Fruit fly (Drosophila melanogaster) whole organism, pupa: ENCODE measurements around the gene PolD1.

Experiments used
- CG10348 ChIP-seq: fragments of 200-800 bp; sonication (Bioruptor generic); IDR thresholded peaks from 2 replicates; pipeline ENCODE4 v1.3.6; 2022; ENCODE audit warnings: missing biosample characterization, missing genetic modification characterization
- CG12605 ChIP-seq: fragments of 200-800 bp; sonication (Bioruptor generic); IDR thresholded peaks from 2 replicates; pipeline ENCODE4 v1.3.6; 2022; ENCODE audit warnings: missing biosample characterization, missing genetic modification characterization
- CG13204 ChIP-seq: fragments of 200-800 bp; sonication (Bioruptor generic); optimal IDR thresholded peaks from 2 replicates; lab custom pipeline; 2018; ENCODE audit warnings: missing biosample characterization, mild to moderate bottlenecking, missing genetic modification characterization, moderate library complexity
- CG14655 ChIP-seq: fragments of 200-800 bp; sonication (Bioruptor generic); optimal IDR thresholded peaks from 3 replicates; lab custom pipeline; 2017; ENCODE audit warnings: mild to moderate bottlenecking, missing biosample characterization, missing genetic modification reagents, missing genetic modification characterization
- CG17806 ChIP-seq: fragments of 200-800 bp; sonication (Bioruptor generic); optimal IDR thresholded peaks from 2 replicates; lab custom pipeline; 2018; ENCODE audit warnings: missing biosample characterization, mild to moderate bottlenecking, missing genetic modification characterization, moderate library complexity
- CG32121 ChIP-seq: fragments of 200-800 bp; sonication (Bioruptor generic); IDR thresholded peaks from 2 replicates; pipeline ENCODE4 v1.3.6; 2022; ENCODE audit warnings: missing biosample characterization, missing genetic modification characterization
- CG4496 ChIP-seq: fragments of 200-800 bp; sonication (Bioruptor generic); IDR thresholded peaks from 3 replicates; pipeline ENCODE4 v1.3.6; 2022; ENCODE audit warnings: missing biosample characterization, missing genetic modification characterization
- CG8301 ChIP-seq: fragments of 200-800 bp; sonication (Bioruptor generic); optimal IDR thresholded peaks from 2 replicates; lab custom pipeline; 2018; ENCODE audit warnings: missing biosample characterization, mild to moderate bottlenecking, missing genetic modification characterization
- CG9948 ChIP-seq: fragments of 200-800 bp; sonication (Bioruptor generic); optimal IDR thresholded peaks from 2 replicates; lab custom pipeline; 2018; ENCODE audit warnings: missing biosample characterization, mild to moderate bottlenecking, missing genetic modification characterization, moderate library complexity
- Pif1A ChIP-seq: fragments of 200-800 bp; sonication (Bioruptor generic); optimal IDR thresholded peaks from 3 replicates; lab custom pipeline; 2016; ENCODE audit warnings: missing biosample characterization, missing genetic modification characterization
- Pif1B ChIP-seq: fragments of 200-800 bp; sonication (Bioruptor generic); optimal IDR thresholded peaks from 3 replicates; lab custom pipeline; 2016; ENCODE audit warnings: missing biosample characterization, missing genetic modification characterization
- gl ChIP-seq: fragments of 200-800 bp; sonication (Bioruptor generic); optimal IDR thresholded peaks from 2 replicates; lab custom pipeline; 2018; ENCODE audit warnings: missing biosample characterization, mild to moderate bottlenecking, missing genetic modification characterization

- TF ChIP-seq CG17806: no peak
- no peak for TF ChIP-seq Pif1A (GFP tag; lab: Kevin White, UChicago)
- TF ChIP-seq CG13204 (GFP tag; lab: Kevin White, UChicago): peak; percentile 75
- no peak for TF ChIP-seq CG14655 (GFP tag; lab: Kevin White, UChicago)
- TF ChIP-seq CG10348 (GFP tag; lab: Robert Waterston, UW): 0 out of 2 replicates have a peak, but pooled peaks have one; percentile 13
- no peak for TF ChIP-seq CG9948 (tag; lab: Kevin White, UChicago)
- TF ChIP-seq CG4496 (GFP tag; lab: Robert Waterston, UW): peak; percentile 75
- no peak for TF ChIP-seq gl (tag; lab: Kevin White, UChicago)
- TF ChIP-seq Pif1B (GFP tag; lab: Kevin White, UChicago): no peak
- TF ChIP-seq CG12605: peak; percentile 45; the same call in 1 of the 2 replicates
- TF ChIP-seq CG8301: no peak
- TF ChIP-seq CG32121 (GFP tag; lab: Robert Waterston, UW): peak; percentile 56
Observed at dm6 chr3L:15952909-15953308, 34.7 kb downstream of the PolD1 start.
